Worm (Caenorhabditis elegans) whole organism, L1 larva: ENCODE data around the gene F17A9.4.

Source experiments
- C04F5.9 ChIP-seq: sonication (generic microtip); optimal IDR thresholded peaks from 2 replicates; lab custom pipeline; 2016; ENCODE audit warnings: missing genetic modification characterization, missing compliant biosample characterization
- C16A3.4 ChIP-seq: fragments of 150-350 bp; optimal IDR thresholded peaks from 2 replicates; lab custom pipeline; 2014; ENCODE audit warnings: missing biosample characterization, missing genetic modification characterization
- aha-1 ChIP-seq: fragments of 150-350 bp; optimal IDR thresholded peaks from 2 replicates; lab custom pipeline; 2014; ENCODE audit warnings: missing biosample characterization, missing genetic modification characterization
- blmp-1 ChIP-seq: fragments of 150-350 bp; optimal IDR thresholded peaks from 2 replicates; lab custom pipeline; 2014; ENCODE audit warnings: missing biosample characterization, missing genetic modification characterization
- ces-1 ChIP-seq: fragments of 150-350 bp; optimal IDR thresholded peaks from 2 replicates; lab custom pipeline; 2014; ENCODE audit warnings: missing biosample characterization, missing genetic modification reagents, missing genetic modification characterization
- dpl-1 ChIP-seq, 3 experiments: fragments of 150-350 bp in 2 of 3; sonication (generic microtip) in 1 of 3; optimal IDR thresholded peaks; 2 replicates each; lab custom pipeline; 2014 to 2017; ENCODE audit warnings: missing biosample characterization in 3 of 3, missing genetic modification characterization in 3 of 3, missing genetic modification reagents in 3 of 3
- dsc-1 ChIP-seq: sonication (generic microtip); optimal IDR thresholded peaks from 2 replicates; lab custom pipeline; 2016; ENCODE audit warnings: mild to moderate bottlenecking, missing genetic modification characterization, missing compliant biosample characterization
- efl-1 ChIP-seq, 4 experiments: fragments of 150-350 bp; optimal IDR thresholded peaks in 3 of 4; peaks in 1 of 4; 1 replicate in 1 of 4; 2 replicates in 3 of 4; lab custom pipeline; 2014; ENCODE audit warnings: missing biosample characterization in 2 of 4, missing genetic modification characterization in 2 of 4, missing genetic modification reagents in 2 of 4
- efl-3 ChIP-seq: fragments of 200-800 bp; sonication (Bioruptor generic); optimal IDR thresholded peaks from 2 replicates; lab custom pipeline; 2018; ENCODE audit warnings: mild to moderate bottlenecking, missing genetic modification characterization, missing compliant biosample characterization
- egl-27 ChIP-seq, 2 experiments: fragments of 150-350 bp in 1 of 2; sonication (generic microtip); optimal IDR thresholded peaks; 3 replicates each; lab custom pipeline; 2017 to 2018; ENCODE audit warnings: missing biosample characterization in 2 of 2, missing genetic modification characterization in 2 of 2, missing genetic modification reagents in 2 of 2
- elt-2 ChIP-seq: sonication (generic microtip); optimal IDR thresholded peaks from 2 replicates; lab custom pipeline; 2016; ENCODE audit warnings: missing genetic modification characterization, mild to moderate bottlenecking, inconsistent platforms, missing compliant biosample characterization, missing genetic modification reagents
- ets-5 ChIP-seq: fragments of 200-800 bp; sonication (Bioruptor generic); IDR thresholded peaks from 2 replicates; pipeline ENCODE4 v1.3.6; 2022; ENCODE audit warnings: missing genetic modification characterization, missing compliant biosample characterization
- fkh-8 ChIP-seq: sonication (generic microtip); optimal IDR thresholded peaks from 2 replicates; lab custom pipeline; 2016; ENCODE audit warnings: mild to moderate bottlenecking, missing genetic modification characterization, missing compliant biosample characterization
- fos-1 ChIP-seq: fragments of 150-350 bp; optimal IDR thresholded peaks from 2 replicates; lab custom pipeline; 2014; ENCODE audit warnings: missing biosample characterization, missing genetic modification characterization
- grh-1 ChIP-seq: fragments of 200-800 bp; sonication (Bioruptor generic); IDR thresholded peaks from 2 replicates; pipeline ENCODE4 v1.3.6; 2022; ENCODE audit warnings: missing genetic modification reagents, missing genetic modification characterization, missing compliant biosample characterization
- hlh-4 ChIP-seq: sonication (generic microtip); optimal IDR thresholded peaks from 2 replicates; lab custom pipeline; 2016; ENCODE audit warnings: mild to moderate bottlenecking, missing genetic modification characterization, missing compliant biosample characterization
- irx-1 ChIP-seq: sonication (generic microtip); optimal IDR thresholded peaks from 2 replicates; lab custom pipeline; 2016; ENCODE audit warnings: missing genetic modification characterization, missing compliant biosample characterization
- lin-13 ChIP-seq: fragments of 150-350 bp; optimal IDR thresholded peaks from 2 replicates; lab custom pipeline; 2014; ENCODE audit warnings: missing biosample characterization, missing genetic modification reagents, missing genetic modification characterization
- lin-14 ChIP-seq: fragments of 200-800 bp; sonication (Bioruptor generic); optimal IDR thresholded peaks from 2 replicates; lab custom pipeline; 2018; ENCODE audit warnings: mild to moderate bottlenecking, missing genetic modification characterization, moderate library complexity, missing compliant biosample characterization
- lin-35 ChIP-seq, 2 experiments: fragments of 150-350 bp; optimal IDR thresholded peaks; 2 replicates each; lab custom pipeline; 2014; ENCODE audit warnings: missing biosample characterization in 2 of 2, missing genetic modification characterization in 2 of 2, missing genetic modification reagents in 2 of 2
- lin-39 ChIP-seq: fragments of 150-350 bp; optimal IDR thresholded peaks from 2 replicates; lab custom pipeline; 2014; ENCODE audit warnings: missing biosample characterization, missing genetic modification reagents, missing genetic modification characterization
- lsy-2 ChIP-seq, 2 experiments: fragments of 150-350 bp; optimal IDR thresholded peaks; 2 replicates each; lab custom pipeline; 2014; ENCODE audit warnings: missing biosample characterization in 2 of 2, missing genetic modification characterization in 2 of 2
- nhr-12 ChIP-seq: sonication (generic microtip); optimal IDR thresholded peaks from 2 replicates; lab custom pipeline; 2017; ENCODE audit warnings: missing biosample characterization, missing genetic modification characterization
- nhr-20 ChIP-seq: sonication (generic microtip); optimal IDR thresholded peaks from 2 replicates; lab custom pipeline; 2016; ENCODE audit warnings: mild to moderate bottlenecking, missing genetic modification characterization, missing compliant biosample characterization
- nhr-28 ChIP-seq: fragments of 150-350 bp; optimal IDR thresholded peaks from 2 replicates; lab custom pipeline; 2014; ENCODE audit warnings: missing biosample characterization, missing genetic modification characterization
- nhr-47 ChIP-seq: sonication (generic microtip); optimal IDR thresholded peaks from 2 replicates; lab custom pipeline; 2016; ENCODE audit warnings: mild to moderate bottlenecking, missing genetic modification characterization, moderate library complexity, missing compliant biosample characterization
- nhr-71 ChIP-seq: sonication (generic microtip); optimal IDR thresholded peaks from 2 replicates; lab custom pipeline; 2016; ENCODE audit warnings: mild to moderate bottlenecking, missing genetic modification characterization, moderate library complexity, missing compliant biosample characterization
- nhr-77 ChIP-seq: fragments of 150-350 bp; optimal IDR thresholded peaks from 2 replicates; lab custom pipeline; 2014; ENCODE audit warnings: missing biosample characterization, missing genetic modification characterization
- nhr-84 ChIP-seq: sonication (generic microtip); optimal IDR thresholded peaks from 2 replicates; lab custom pipeline; 2017; ENCODE audit warnings: missing biosample characterization, missing genetic modification characterization
- nhr-85 ChIP-seq: sonication (generic microtip); peaks from one replicate; lab custom pipeline; 2016; ENCODE audit warnings: missing genetic modification characterization, inconsistent platforms, missing compliant biosample characterization
- pag-3 ChIP-seq: sonication (generic microtip); optimal IDR thresholded peaks from 2 replicates; lab custom pipeline; 2017; ENCODE audit warnings: missing genetic modification characterization, mild to moderate bottlenecking, missing compliant biosample characterization, antibody characterized with exemption, borderline replicate concordance; ENCODE audit not compliant: insufficient read depth
- pqm-1 ChIP-seq: sonication (generic microtip); optimal IDR thresholded peaks from 3 replicates; lab custom pipeline; 2017; ENCODE audit warnings: missing biosample characterization, missing genetic modification characterization
- rnt-1 ChIP-seq: sonication (generic microtip); optimal IDR thresholded peaks from 2 replicates; lab custom pipeline; 2016; ENCODE audit warnings: mild to moderate bottlenecking, missing genetic modification characterization, moderate library complexity, missing compliant biosample characterization
- skn-1 ChIP-seq: fragments of 150-350 bp; optimal IDR thresholded peaks from 2 replicates; lab custom pipeline; 2014; ENCODE audit warnings: missing biosample characterization, missing genetic modification characterization
- snpc-4 ChIP-seq: fragments of 150-350 bp; optimal IDR thresholded peaks from 2 replicates; lab custom pipeline; 2014; ENCODE audit warnings: missing biosample characterization, missing genetic modification characterization
- snu-23 ChIP-seq: sonication (generic microtip); optimal IDR thresholded peaks from 2 replicates; lab custom pipeline; 2016; ENCODE audit warnings: missing genetic modification characterization, missing compliant biosample characterization
- sup-37 ChIP-seq: fragments of 200-800 bp; sonication (Bioruptor generic); optimal IDR thresholded peaks from 2 replicates; lab custom pipeline; 2018; ENCODE audit warnings: mild to moderate bottlenecking, missing genetic modification characterization, missing compliant biosample characterization
- unc-62 ChIP-seq: fragments of 150-350 bp; optimal IDR thresholded peaks from 2 replicates; lab custom pipeline; 2014; ENCODE audit warnings: missing biosample characterization, missing genetic modification reagents, missing genetic modification characterization
- unc-98 ChIP-seq: fragments of 200-800 bp; sonication (Bioruptor generic); IDR thresholded peaks from 2 replicates; pipeline ENCODE4 v1.3.6; 2022; ENCODE audit warnings: missing genetic modification characterization, missing compliant biosample characterization
- xbp-1 ChIP-seq: sonication (generic microtip); optimal IDR thresholded peaks from 2 replicates; lab custom pipeline; 2016; ENCODE audit warnings: missing genetic modification characterization, missing compliant biosample characterization
- zip-4 ChIP-seq: fragments of 200-800 bp; sonication (Bioruptor generic); optimal IDR thresholded peaks from 2 replicates; lab custom pipeline; 2018; ENCODE audit warnings: mild to moderate bottlenecking, missing genetic modification characterization, moderate library complexity, missing compliant biosample characterization
- ztf-4 ChIP-seq: fragments of 150-350 bp; optimal IDR thresholded peaks from 2 replicates; lab custom pipeline; 2014; ENCODE audit warnings: missing biosample characterization, missing genetic modification characterization

The F17A9.4 gene

ce11 chrV:6110533-6110932 is at the start of gene F17A9.4:
TSS of gene F17A9.4 (minus strand) at chrV:6110629.
- TF ChIP-seq nhr-77 (tag; lab: Kevin White, UChicago) = peak; percentile 0
- TF ChIP-seq nhr-47 (tag; lab: Kevin White, UChicago) = peak; percentile 45
- peak; percentile 44 for TF ChIP-seq blmp-1 (tag; lab: Kevin White, UChicago)
- TF ChIP-seq C04F5.9 (tag; lab: Kevin White, UChicago) = no peak
- TF ChIP-seq nhr-20 (tag; lab: Kevin White, UChicago) = peak; percentile 76
- TF ChIP-seq ces-1 = no peak
- TF ChIP-seq fkh-8 (tag; lab: Kevin White, UChicago) = peak; percentile 74
- no peak for TF ChIP-seq ztf-4
- TF ChIP-seq lin-13 = no peak
- TF ChIP-seq lin-35 (GFP tag; optimal IDR thresholded peaks at IDR 0.05; lab: Kevin White, UChicago) = peak; percentile 14 to 44
- peak; percentile 49 for TF ChIP-seq xbp-1 (tag; lab: Kevin White, UChicago)
- TF ChIP-seq lin-14 (GFP tag; lab: Kevin White, UChicago) = peak; percentile 70
- TF ChIP-seq snu-23 (GFP tag; lab: Kevin White, UChicago) = peak; percentile 23
- TF ChIP-seq lin-39 (tag; lab: Kevin White, UChicago) = no peak
- peak; percentile 93 for TF ChIP-seq skn-1 (tag; lab: Kevin White, UChicago)
- peak in 1 of 3 experiments; percentile 2 for TF ChIP-seq dpl-1 (GFP tag; optimal IDR thresholded peaks at IDR 0.05; lab: Kevin White, UChicago)
- peak; percentile 64 for TF ChIP-seq elt-2
- peak; percentile 81 for TF ChIP-seq nhr-85 (tag; lab: Kevin White, UChicago)
- TF ChIP-seq nhr-12 (tag; lab: Kevin White, UChicago) = no peak
- peak; percentile 22 to 34 for TF ChIP-seq efl-1 (optimal IDR thresholded peaks at IDR 0.05; lab: Kevin White, UChicago)
- no peak for TF ChIP-seq efl-1 (GFP tag; optimal IDR thresholded peaks at IDR 0.05 in 1 of 2; lab: Kevin White, UChicago)
- peak; percentile 67 for TF ChIP-seq nhr-71
- no peak for TF ChIP-seq pag-3 (tag; lab: Kevin White, UChicago)
- TF ChIP-seq lsy-2 (tag; optimal IDR thresholded peaks at IDR 0.05; lab: Kevin White, UChicago) = peak in 1 of 2 experiments; percentile 30
- TF ChIP-seq, all 84 proteins: peak for 16

- no peak for TF ChIP-seq nhr-85 (tag; lab: Kevin White, UChicago)
- TF ChIP-seq lin-13 = no peak
- no peak for TF ChIP-seq aha-1 (tag; lab: Kevin White, UChicago)
- TF ChIP-seq grh-1 (GFP tag; lab: Robert Waterston, UW) = no peak
- no peak for TF ChIP-seq egl-27 (tag; optimal IDR thresholded peaks at IDR 0.05; lab: Kevin White, UChicago)
- no peak for TF ChIP-seq lin-35 (GFP tag; optimal IDR thresholded peaks at IDR 0.05; lab: Kevin White, UChicago)
- no peak for TF ChIP-seq ets-5
- no peak for TF ChIP-seq efl-3
- no peak for TF ChIP-seq irx-1
- no peak for TF ChIP-seq snpc-4 (tag; lab: Kevin White, UChicago)
- TF ChIP-seq lin-14 (GFP tag; lab: Kevin White, UChicago) = no peak
- no peak for TF ChIP-seq fos-1 (tag; lab: Kevin White, UChicago)
- TF ChIP-seq dsc-1 (tag; lab: Kevin White, UChicago) = no peak
- no peak for TF ChIP-seq blmp-1 (tag; lab: Kevin White, UChicago)
These were observed 27.7 kb upstream of the F17A9.4 start for ce11 chrV:6138167-6138566.

- no peak for TF ChIP-seq unc-98 (GFP tag; lab: Robert Waterston, UW)
- no peak for TF ChIP-seq lin-14 (GFP tag; lab: Kevin White, UChicago)
- TF ChIP-seq C16A3.4 (tag; lab: Kevin White, UChicago) = no peak
- TF ChIP-seq zip-4 (GFP tag; lab: Kevin White, UChicago) = no peak
- no peak for TF ChIP-seq C04F5.9 (tag; lab: Kevin White, UChicago)
- no peak for TF ChIP-seq nhr-84 (tag; lab: Kevin White, UChicago)
- TF ChIP-seq snpc-4 (tag; lab: Kevin White, UChicago) = no peak
- no peak for TF ChIP-seq nhr-28 (tag; lab: Kevin White, UChicago)
- no peak for TF ChIP-seq nhr-12 (tag; lab: Kevin White, UChicago)
- TF ChIP-seq hlh-4 (tag; lab: Kevin White, UChicago) = no peak
- TF ChIP-seq rnt-1 (tag; lab: Kevin White, UChicago) = no peak
- no peak for TF ChIP-seq sup-37 (GFP tag; lab: Kevin White, UChicago)
- no peak for TF ChIP-seq nhr-71
- no peak for TF ChIP-seq pqm-1 (tag; lab: Kevin White, UChicago)
- TF ChIP-seq unc-62 (GFP tag; lab: Kevin White, UChicago) = no peak
- TF ChIP-seq dsc-1 (tag; lab: Kevin White, UChicago) = no peak
These were observed 25.0 kb upstream of the F17A9.4 start for ce11 chrV:6135428-6135827.
